Fruit fly (Drosophila melanogaster) whole organism, prepupa: ENCODE measurements around the gene Ets21C.

Experiments used
- Blimp-1 ChIP-seq: fragments of 200-800 bp; sonication (Bioruptor generic); optimal IDR thresholded peaks from 3 replicates; lab custom pipeline; 2017; ENCODE audit warnings: missing biosample characterization, missing genetic modification characterization, mild to moderate bottlenecking, moderate library complexity, missing genetic modification reagents
- CG10631 ChIP-seq: fragments of 200-800 bp; sonication (Bioruptor generic); optimal IDR thresholded peaks from 2 replicates; lab custom pipeline; 2016; ENCODE audit warnings: missing biosample characterization, missing genetic modification characterization
- CG10669 ChIP-seq: fragments of 200-800 bp; sonication (Bioruptor generic); optimal IDR thresholded peaks from 3 replicates; lab custom pipeline; 2018; ENCODE audit warnings: missing biosample characterization, mild to moderate bottlenecking, missing genetic modification characterization, moderate library complexity
- CG11902 ChIP-seq: fragments of 200-800 bp; sonication (Bioruptor generic); optimal IDR thresholded peaks from 3 replicates; lab custom pipeline; 2016; ENCODE audit warnings: missing biosample characterization, missing genetic modification characterization
- CG15336 ChIP-seq: fragments of 200-800 bp; sonication (Bioruptor generic); IDR thresholded peaks from 2 replicates; pipeline ENCODE4 v1.3.6; 2022; ENCODE audit warnings: missing biosample characterization, missing genetic modification characterization
- CG16779 ChIP-seq: fragments of 200-800 bp; sonication (Bioruptor generic); optimal IDR thresholded peaks from 3 replicates; lab custom pipeline; 2017; ENCODE audit warnings: missing biosample characterization, mild to moderate bottlenecking, missing genetic modification characterization
- CG3032 ChIP-seq: fragments of 200-800 bp; optimal IDR thresholded peaks from 2 replicates; lab custom pipeline; 2019; ENCODE audit warnings: missing biosample characterization, mild to moderate bottlenecking, missing genetic modification characterization, moderate library complexity
- CG31627 ChIP-seq: fragments of 200-800 bp; sonication (Bioruptor generic); optimal IDR thresholded peaks from 3 replicates; lab custom pipeline; 2016; ENCODE audit warnings: missing biosample characterization, missing genetic modification characterization
- CG32006 ChIP-seq: fragments of 200-800 bp; sonication (Bioruptor generic); optimal IDR thresholded peaks from 3 replicates; lab custom pipeline; 2017; ENCODE audit warnings: missing biosample characterization, mild to moderate bottlenecking, missing genetic modification characterization
- CG34406 ChIP-seq: fragments of 200-800 bp; sonication (Bioruptor generic); optimal IDR thresholded peaks from 3 replicates; lab custom pipeline; 2016; ENCODE audit warnings: missing biosample characterization, missing genetic modification characterization
- CG3919 ChIP-seq: fragments of 200-800 bp; sonication (Bioruptor generic); optimal IDR thresholded peaks from 3 replicates; lab custom pipeline; 2016; ENCODE audit warnings: missing biosample characterization, missing genetic modification characterization
- CG4318 ChIP-seq: fragments of 200-800 bp; sonication (Bioruptor generic); optimal IDR thresholded peaks from 3 replicates; lab custom pipeline; 2017; ENCODE audit warnings: missing biosample characterization, mild to moderate bottlenecking, missing genetic modification characterization
- CG6163 ChIP-seq: fragments of 200-800 bp; sonication (Bioruptor generic); IDR thresholded peaks from 3 replicates; pipeline ENCODE4 v1.3.6; 2022; ENCODE audit warnings: missing biosample characterization, missing genetic modification characterization
- CG6276 ChIP-seq: fragments of 200-800 bp; sonication (Bioruptor generic); optimal IDR thresholded peaks from 2 replicates; lab custom pipeline; 2017; ENCODE audit warnings: missing biosample characterization, mild to moderate bottlenecking, missing genetic modification characterization
- CG6792 ChIP-seq: fragments of 200-800 bp; sonication (Bioruptor generic); optimal IDR thresholded peaks from 3 replicates; lab custom pipeline; 2016; ENCODE audit warnings: missing biosample characterization, missing genetic modification characterization
- CG6808 ChIP-seq: fragments of 200-800 bp; sonication (Bioruptor generic); optimal IDR thresholded peaks from 3 replicates; lab custom pipeline; 2017; ENCODE audit warnings: missing biosample characterization, missing genetic modification characterization, mild to moderate bottlenecking, moderate library complexity, missing genetic modification reagents
- CG6854 ChIP-seq: fragments of 200-800 bp; sonication (Bioruptor generic); optimal IDR thresholded peaks from 2 replicates; lab custom pipeline; 2017; ENCODE audit warnings: missing biosample characterization, mild to moderate bottlenecking, missing genetic modification characterization
- CG7368 ChIP-seq: fragments of 200-800 bp; sonication (Bioruptor generic); optimal IDR thresholded peaks from 3 replicates; lab custom pipeline; 2016; ENCODE audit warnings: missing biosample characterization, missing genetic modification characterization
- CG8319 ChIP-seq: fragments of 200-800 bp; sonication (Bioruptor generic); optimal IDR thresholded peaks from 3 replicates; lab custom pipeline; 2016; ENCODE audit warnings: missing biosample characterization, missing genetic modification characterization
- CG8632 ChIP-seq: fragments of 200-800 bp; sonication (Bioruptor generic); optimal IDR thresholded peaks from 3 replicates; lab custom pipeline; 2016; ENCODE audit warnings: missing biosample characterization, missing genetic modification characterization
- Eip75B ChIP-seq: fragments of 200-800 bp; sonication (Bioruptor generic); optimal IDR thresholded peaks from 3 replicates; lab custom pipeline; 2016; ENCODE audit warnings: missing biosample characterization, missing genetic modification characterization
- Eip78C ChIP-seq: fragments of 200-800 bp; sonication (Bioruptor generic); peaks from one replicate; lab custom pipeline; 2016; ENCODE audit warnings: missing biosample characterization, missing genetic modification characterization
- Eip93F ChIP-seq: fragments of 200-800 bp; sonication (Bioruptor generic); optimal IDR thresholded peaks from 2 replicates; lab custom pipeline; 2016; ENCODE audit warnings: missing biosample characterization, mild to moderate bottlenecking, missing genetic modification characterization
- Ets21C ChIP-seq: fragments of 200-800 bp; sonication (Bioruptor generic); optimal IDR thresholded peaks from 3 replicates; lab custom pipeline; 2016; ENCODE audit warnings: missing biosample characterization, missing genetic modification characterization
- Ets96B ChIP-seq: fragments of 200-800 bp; optimal IDR thresholded peaks from 2 replicates; lab custom pipeline; 2019; ENCODE audit warnings: missing biosample characterization, mild to moderate bottlenecking, missing genetic modification characterization, moderate library complexity
- Gug ChIP-seq: fragments of 200-800 bp; sonication (Bioruptor generic); IDR thresholded peaks from 2 replicates; pipeline ENCODE4 v1.3.6; 2022; ENCODE audit warnings: missing biosample characterization, missing genetic modification characterization
- Hr38 ChIP-seq: sonication (Bioruptor generic); optimal IDR thresholded peaks from 2 replicates; lab custom pipeline; 2016; ENCODE audit warnings: missing biosample characterization, missing genetic modification characterization
- Hr39 ChIP-seq: fragments of 200-800 bp; sonication (Bioruptor generic); optimal IDR thresholded peaks from 2 replicates; lab custom pipeline; 2016; ENCODE audit warnings: missing biosample characterization, missing genetic modification characterization
- Hr4 ChIP-seq: fragments of 200-800 bp; sonication (Bioruptor generic); optimal IDR thresholded peaks from 3 replicates; lab custom pipeline; 2016; ENCODE audit warnings: missing biosample characterization, missing genetic modification characterization
- Lpt ChIP-seq: fragments of 200-800 bp; sonication (Bioruptor generic); optimal IDR thresholded peaks from 3 replicates; lab custom pipeline; 2016; ENCODE audit warnings: missing biosample characterization, missing genetic modification characterization
- Met ChIP-seq: fragments of 200-800 bp; sonication (Bioruptor generic); optimal IDR thresholded peaks from 3 replicates; lab custom pipeline; 2016; ENCODE audit warnings: missing biosample characterization, missing genetic modification characterization
- OdsH ChIP-seq: fragments of 200-800 bp; sonication (Bioruptor generic); optimal IDR thresholded peaks from 3 replicates; lab custom pipeline; 2016; ENCODE audit warnings: missing biosample characterization, missing genetic modification characterization
- Smox ChIP-seq: fragments of 200-800 bp; sonication (Bioruptor generic); optimal IDR thresholded peaks from 3 replicates; lab custom pipeline; 2016; ENCODE audit warnings: missing biosample characterization, missing genetic modification characterization
- Sox102F ChIP-seq: fragments of 200-800 bp; sonication (Bioruptor generic); optimal IDR thresholded peaks from 2 replicates; lab custom pipeline; 2016; ENCODE audit warnings: missing biosample characterization, mild to moderate bottlenecking, missing genetic modification characterization
- Sox14 ChIP-seq: fragments of 200-800 bp; sonication (Bioruptor generic); optimal IDR thresholded peaks from 3 replicates; lab custom pipeline; 2016; ENCODE audit warnings: missing biosample characterization, missing genetic modification characterization
- Sox15 ChIP-seq: fragments of 200-800 bp; sonication (Bioruptor generic); optimal IDR thresholded peaks from 3 replicates; lab custom pipeline; 2016; ENCODE audit warnings: missing biosample characterization, missing genetic modification characterization
- acj6 ChIP-seq: fragments of 200-800 bp; sonication (Bioruptor generic); optimal IDR thresholded peaks from 3 replicates; lab custom pipeline; 2016; ENCODE audit warnings: missing biosample characterization, missing genetic modification characterization
- cyc ChIP-seq: fragments of 200-800 bp; sonication (Bioruptor generic); optimal IDR thresholded peaks from 3 replicates; lab custom pipeline; 2016; ENCODE audit warnings: missing biosample characterization, missing genetic modification characterization
- dac ChIP-seq: fragments of 200-800 bp; sonication (Bioruptor generic); optimal IDR thresholded peaks from 2 replicates; lab custom pipeline; 2017; ENCODE audit warnings: missing biosample characterization, mild to moderate bottlenecking, missing genetic modification characterization
- eg ChIP-seq: fragments of 200-800 bp; sonication (Bioruptor generic); IDR thresholded peaks from 3 replicates; pipeline ENCODE4 v1.3.6; 2022; ENCODE audit warnings: missing biosample characterization, missing genetic modification characterization
- esn ChIP-seq: fragments of 200-800 bp; sonication (Bioruptor generic); optimal IDR thresholded peaks from 2 replicates; lab custom pipeline; 2016; ENCODE audit warnings: missing biosample characterization, mild to moderate bottlenecking, missing genetic modification characterization, moderate library complexity
- fd59A ChIP-seq: fragments of 200-800 bp; sonication (Bioruptor generic); optimal IDR thresholded peaks from 2 replicates; lab custom pipeline; 2017; ENCODE audit warnings: missing biosample characterization, mild to moderate bottlenecking, missing genetic modification characterization, missing genetic modification reagents
- fd85E ChIP-seq: fragments of 200-800 bp; sonication (Bioruptor generic); optimal IDR thresholded peaks from 3 replicates; lab custom pipeline; 2016; ENCODE audit warnings: missing biosample characterization, missing genetic modification characterization
- fkh ChIP-seq: fragments of 200-800 bp; sonication (Bioruptor generic); optimal IDR thresholded peaks from 3 replicates; lab custom pipeline; 2017; ENCODE audit warnings: missing biosample characterization, mild to moderate bottlenecking, missing genetic modification characterization, moderate library complexity
- lz ChIP-seq: fragments of 200-800 bp; sonication (Bioruptor generic); optimal IDR thresholded peaks from 3 replicates; lab custom pipeline; 2016; ENCODE audit warnings: missing biosample characterization, missing genetic modification characterization
- net ChIP-seq: fragments of 200-800 bp; sonication (Bioruptor generic); optimal IDR thresholded peaks from 3 replicates; lab custom pipeline; 2016; ENCODE audit warnings: missing biosample characterization, missing genetic modification characterization
- pdm3 ChIP-seq: fragments of 200-800 bp; sonication (Bioruptor generic); optimal IDR thresholded peaks from 3 replicates; lab custom pipeline; 2016; ENCODE audit warnings: missing biosample characterization, missing genetic modification characterization
- salr ChIP-seq, 2 experiments: fragments of 200-800 bp; sonication (Bioruptor generic); optimal IDR thresholded peaks; 3 replicates each; lab custom pipeline; 2016 to 2018; ENCODE audit warnings: missing biosample characterization in 2 of 2, missing genetic modification characterization in 2 of 2, mild to moderate bottlenecking in 1 of 2
- spab ChIP-seq: fragments of 200-800 bp; sonication (Bioruptor generic); optimal IDR thresholded peaks from 2 replicates; lab custom pipeline; 2017; ENCODE audit warnings: missing biosample characterization, mild to moderate bottlenecking, missing genetic modification characterization, missing genetic modification reagents
- ss ChIP-seq, 2 experiments: fragments of 200-800 bp; sonication (Bioruptor generic); optimal IDR thresholded peaks; 2 replicates in 1 of 2; 3 replicates in 1 of 2; lab custom pipeline; 2017 to 2018; ENCODE audit warnings: mild to moderate bottlenecking in 2 of 2, missing biosample characterization in 2 of 2, missing genetic modification characterization in 2 of 2, moderate library complexity in 1 of 2
- svp ChIP-seq: fragments of 200-800 bp; sonication (Bioruptor generic); peaks from one replicate; lab custom pipeline; 2016; ENCODE audit warnings: missing biosample characterization, missing genetic modification characterization
- topi ChIP-seq: fragments of 200-800 bp; sonication (Bioruptor generic); optimal IDR thresholded peaks from 3 replicates; lab custom pipeline; 2016; ENCODE audit warnings: missing biosample characterization, missing genetic modification characterization

The Ets21C gene

DNA sequence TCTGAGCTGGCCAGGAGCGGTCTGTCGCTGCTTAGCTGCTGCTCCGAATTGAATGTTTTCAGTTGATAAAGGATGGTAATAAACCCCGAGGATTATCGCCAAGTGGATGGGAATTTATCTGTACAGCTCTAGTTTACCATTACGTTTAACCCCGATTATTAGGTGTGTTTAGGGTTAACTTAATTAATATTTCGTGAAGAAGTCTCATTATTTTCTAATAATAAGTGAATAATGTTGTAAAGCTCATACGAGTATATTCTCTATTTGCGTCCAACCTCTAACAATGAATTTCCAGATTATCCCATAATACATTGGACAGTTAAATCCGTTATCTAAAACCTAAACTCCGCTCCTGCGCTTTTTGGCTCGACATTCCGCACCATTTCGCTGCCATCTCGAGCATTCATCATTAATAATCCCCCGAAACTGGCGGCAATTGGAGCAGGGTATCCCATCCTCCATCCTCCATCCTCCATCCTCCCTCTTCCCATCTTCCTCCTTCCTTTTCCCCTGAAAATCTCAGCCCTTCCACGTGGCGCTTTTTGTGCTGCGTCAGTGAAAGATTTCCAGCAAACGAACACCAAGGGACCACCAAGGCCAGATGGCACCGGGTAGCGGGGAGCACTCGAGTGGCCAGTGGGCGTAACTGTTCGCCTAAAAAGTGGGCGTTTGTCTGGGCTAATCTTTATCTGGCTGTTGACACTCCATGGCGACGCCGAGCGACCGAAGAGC is 26.4 kb downstream of the Ets21C start:
- no peak for TF ChIP-seq eg (GFP tag; lab: Robert Waterston, UW)
- peak; percentile 53 for TF ChIP-seq Met (GFP tag; lab: Kevin White, UChicago)
- TF ChIP-seq CG15336 (GFP tag; lab: Robert Waterston, UW) = no peak
- no peak for TF ChIP-seq net (GFP tag; lab: Kevin White, UChicago)
- no peak for TF ChIP-seq CG3919 (GFP tag; lab: Kevin White, UChicago)
- no peak for TF ChIP-seq spab (GFP tag; lab: Kevin White, UChicago)
- TF ChIP-seq CG31627 (GFP tag; lab: Kevin White, UChicago) = peak; percentile 43
- peak; percentile 73 for TF ChIP-seq svp (GFP tag; lab: Kevin White, UChicago)
- TF ChIP-seq dac (GFP tag; lab: Kevin White, UChicago) = no peak
- TF ChIP-seq CG8319 (GFP tag; lab: Kevin White, UChicago) = no peak
- TF ChIP-seq Gug (GFP tag; lab: Robert Waterston, UW) = no peak
- TF ChIP-seq fd85E (GFP tag; lab: Kevin White, UChicago) = no peak
- peak; percentile 19 for TF ChIP-seq topi (GFP tag; lab: Kevin White, UChicago)
- TF ChIP-seq salr (GFP tag; optimal IDR thresholded peaks at IDR 0.05; lab: Kevin White, UChicago) = no peak
- TF ChIP-seq CG10631 (GFP tag; lab: Kevin White, UChicago) = no peak
- TF ChIP-seq cyc (GFP tag; lab: Kevin White, UChicago) = peak; percentile 34
- no peak for TF ChIP-seq CG34406 (GFP tag; lab: Kevin White, UChicago)
- TF ChIP-seq CG16779 (tag; lab: Kevin White, UChicago) = no peak
- TF ChIP-seq fd59A (GFP tag; lab: Kevin White, UChicago) = peak; percentile 0
- TF ChIP-seq Sox102F (GFP tag; lab: Kevin White, UChicago) = peak; percentile 27
- TF ChIP-seq acj6 = peak; percentile 1
- TF ChIP-seq Hr38 (GFP tag; lab: Kevin White, UChicago) = no peak
- peak; percentile 18 for TF ChIP-seq pdm3 (GFP tag; lab: Kevin White, UChicago)
- no peak for TF ChIP-seq Sox15 (GFP tag; lab: Kevin White, UChicago)
- TF ChIP-seq Eip75B (GFP tag; lab: Kevin White, UChicago) = no peak
- no peak for TF ChIP-seq Ets96B
- TF ChIP-seq Eip78C (GFP tag; lab: Kevin White, UChicago) = peak; percentile 83
- no peak for TF ChIP-seq CG32006 (GFP tag; lab: Kevin White, UChicago)
- peak; percentile 20 for TF ChIP-seq lz
- TF ChIP-seq Sox14 (GFP tag; lab: Kevin White, UChicago) = no peak
- TF ChIP-seq CG4318 (GFP tag; lab: Kevin White, UChicago) = no peak
- TF ChIP-seq fkh (GFP tag; lab: Kevin White, UChicago) = no peak
- TF ChIP-seq CG6163 (GFP tag; lab: Robert Waterston, UW) = no peak
- TF ChIP-seq ss (GFP tag; optimal IDR thresholded peaks at IDR 0.05; lab: Kevin White, UChicago) = peak in 1 of 2 experiments; percentile 27
- TF ChIP-seq Smox (GFP tag; lab: Kevin White, UChicago) = peak; percentile 2
- TF ChIP-seq OdsH (GFP tag; lab: Kevin White, UChicago) = peak; percentile 17
- no peak for TF ChIP-seq CG6792
- no peak for TF ChIP-seq CG8632 (GFP tag; lab: Kevin White, UChicago)
- TF ChIP-seq CG6854 (GFP tag; lab: Kevin White, UChicago) = no peak
- TF ChIP-seq Lpt (GFP tag; lab: Kevin White, UChicago) = no peak
- TF ChIP-seq CG7368 (GFP tag; lab: Kevin White, UChicago) = no peak
- TF ChIP-seq CG10669 (GFP tag; lab: Kevin White, UChicago) = peak; percentile 15
- no peak for TF ChIP-seq Blimp-1 (GFP tag; lab: Kevin White, UChicago)
- TF ChIP-seq CG6808 (GFP tag; lab: Kevin White, UChicago) = peak; percentile 40
- TF ChIP-seq Hr4 (GFP tag; lab: Kevin White, UChicago) = no peak
- no peak for TF ChIP-seq CG6276 (GFP tag; lab: Kevin White, UChicago)
- TF ChIP-seq esn (GFP tag; lab: Kevin White, UChicago) = peak; percentile 53
- peak; percentile 37 for TF ChIP-seq CG11902
- TF ChIP-seq Eip93F (GFP tag; lab: Kevin White, UChicago) = no peak
- peak; percentile 10 for TF ChIP-seq Hr39
- peak; percentile 51 for TF ChIP-seq Ets21C (GFP tag; lab: Kevin White, UChicago)
- peak; percentile 29 for TF ChIP-seq CG3032 (tag; lab: Kevin White, UChicago)
